Fruit fly (Drosophila melanogaster) whole organism, embryonic: ENCODE data around the gene CG32720.

Experiments used
- Ada2b ChIP-seq: fragments of 200-800 bp; sonication (Bioruptor generic); IDR thresholded peaks from 2 replicates; pipeline ENCODE4 v1.3.6; 2022; ENCODE audit warnings: missing biosample characterization, missing genetic modification characterization
- Atf6 ChIP-seq: fragments of 200-800 bp; sonication (Bioruptor generic); IDR thresholded peaks from 2 replicates; pipeline ENCODE4 v1.3.6; 2022; ENCODE audit warnings: missing biosample characterization, missing genetic modification characterization
- Blimp-1 ChIP-seq: fragments of 200-800 bp; sonication (Bioruptor generic); optimal IDR thresholded peaks from 3 replicates; lab custom pipeline; 2018; ENCODE audit warnings: missing biosample characterization, missing genetic modification characterization, mild to moderate bottlenecking, moderate library complexity, missing genetic modification reagents
- BtbVII ChIP-seq: fragments of 200-800 bp; sonication (Bioruptor generic); optimal IDR thresholded peaks from 3 replicates; lab custom pipeline; 2017; ENCODE audit warnings: missing biosample characterization, mild to moderate bottlenecking, missing genetic modification characterization
- CG10209 ChIP-seq: fragments of 200-800 bp; sonication (Bioruptor generic); optimal IDR thresholded peaks from 3 replicates; lab custom pipeline; 2017; ENCODE audit warnings: missing biosample characterization, mild to moderate bottlenecking, missing genetic modification characterization, missing genetic modification reagents
- CG1024 ChIP-seq: fragments of 200-800 bp; sonication (Bioruptor generic); IDR thresholded peaks from 2 replicates; pipeline ENCODE4 v1.3.6; 2022; ENCODE audit warnings: missing biosample characterization, missing genetic modification characterization
- CG11247 ChIP-seq: fragments of 200-800 bp; sonication (Bioruptor generic); IDR thresholded peaks from 2 replicates; pipeline ENCODE4 v1.3.6; 2022; ENCODE audit warnings: missing biosample characterization, missing genetic modification characterization
- CG11504 ChIP-seq: fragments of 200-800 bp; sonication (Bioruptor generic); optimal IDR thresholded peaks from 3 replicates; lab custom pipeline; 2019; ENCODE audit warnings: missing biosample characterization, mild to moderate bottlenecking, missing genetic modification characterization, moderate library complexity
- CG12104 ChIP-seq: fragments of 200-800 bp; sonication (Bioruptor generic); optimal IDR thresholded peaks from 3 replicates; lab custom pipeline; 2016; ENCODE audit warnings: missing biosample characterization, missing genetic modification characterization
- CG13287 ChIP-seq: fragments of 200-800 bp; sonication (Bioruptor generic); IDR thresholded peaks from 2 replicates; pipeline ENCODE4 v1.3.6; 2022; ENCODE audit warnings: missing biosample characterization, missing genetic modification characterization; ENCODE audit not compliant: partially characterized antibody
- CG15269 ChIP-seq: fragments of 200-800 bp; sonication (Bioruptor generic); optimal IDR thresholded peaks from 2 replicates; lab custom pipeline; 2018; ENCODE audit warnings: missing biosample characterization, mild to moderate bottlenecking, missing genetic modification characterization, moderate library complexity
- CG15601 ChIP-seq: fragments of 200-800 bp; sonication (Bioruptor generic); optimal IDR thresholded peaks from 3 replicates; lab custom pipeline; 2019; ENCODE audit warnings: missing biosample characterization, mild to moderate bottlenecking, missing genetic modification characterization, moderate library complexity
- CG17328 ChIP-seq: fragments of 200-800 bp; sonication (Bioruptor generic); IDR thresholded peaks from 2 replicates; pipeline ENCODE4 v1.3.6; 2022; ENCODE audit warnings: missing biosample characterization, missing genetic modification characterization
- CG18476 ChIP-seq: fragments of 200-800 bp; sonication (Bioruptor generic); optimal IDR thresholded peaks from 2 replicates; lab custom pipeline; 2016; ENCODE audit warnings: missing biosample characterization, mild to moderate bottlenecking, missing genetic modification characterization
- CG3407 ChIP-seq: fragments of 200-800 bp; sonication (Bioruptor generic); optimal IDR thresholded peaks from 2 replicates; lab custom pipeline; 2018; ENCODE audit warnings: missing biosample characterization, mild to moderate bottlenecking, missing genetic modification characterization
- CG34422 ChIP-seq: fragments of 200-800 bp; sonication (Bioruptor generic); IDR thresholded peaks from 3 replicates; pipeline ENCODE4 v1.3.6; 2022; ENCODE audit warnings: missing biosample characterization, missing genetic modification characterization
- CG5180 ChIP-seq: fragments of 200-800 bp; sonication (Bioruptor generic); optimal IDR thresholded peaks from 3 replicates; lab custom pipeline; 2017; ENCODE audit warnings: missing biosample characterization, missing genetic modification characterization, mild to moderate bottlenecking, moderate library complexity, missing genetic modification reagents
- CG6689 ChIP-seq: fragments of 200-800 bp; sonication (Bioruptor generic); IDR thresholded peaks from 2 replicates; pipeline ENCODE4 v1.3.6; 2022; ENCODE audit warnings: missing biosample characterization, missing genetic modification characterization
- CG7745 ChIP-seq: fragments of 200-800 bp; sonication (Bioruptor generic); optimal IDR thresholded peaks from 2 replicates; lab custom pipeline; 2018; ENCODE audit warnings: missing biosample characterization, mild to moderate bottlenecking, missing genetic modification characterization, moderate library complexity
- CG8924 ChIP-seq: fragments of 200-800 bp; optimal IDR thresholded peaks from 3 replicates; lab custom pipeline; 2019; ENCODE audit warnings: missing biosample characterization, mild to moderate bottlenecking, missing genetic modification characterization, moderate library complexity
- CG8944 ChIP-seq: fragments of 200-800 bp; sonication (Bioruptor generic); optimal IDR thresholded peaks from 3 replicates; lab custom pipeline; 2016; ENCODE audit warnings: missing biosample characterization, missing genetic modification characterization
- CHES-1-like ChIP-seq: fragments of 200-800 bp; sonication (Bioruptor generic); optimal IDR thresholded peaks from 2 replicates; lab custom pipeline; 2016; ENCODE audit warnings: missing biosample characterization, missing genetic modification characterization
- Camta ChIP-seq: fragments of 200-800 bp; sonication (Bioruptor generic); optimal IDR thresholded peaks from 2 replicates; lab custom pipeline; 2016; ENCODE audit warnings: missing biosample characterization, missing genetic modification characterization
- Dfd ChIP-seq, 2 experiments: fragments of >200 bp; optimal IDR thresholded peaks; 2 replicates each; lab custom pipeline; 2017; ENCODE audit warnings: missing biosample characterization in 2 of 2, missing genetic modification characterization in 2 of 2
- Hr3 ChIP-seq: fragments of 200-800 bp; sonication (Bioruptor generic); optimal IDR thresholded peaks from 3 replicates; lab custom pipeline; 2016; ENCODE audit warnings: missing biosample characterization, missing genetic modification characterization
- Max ChIP-seq: fragments of 200-800 bp; sonication (Bioruptor generic); optimal IDR thresholded peaks from 2 replicates; lab custom pipeline; 2016; ENCODE audit warnings: missing biosample characterization, mild to moderate bottlenecking, missing genetic modification characterization
- Med ChIP-seq: fragments of 200-800 bp; sonication (Bioruptor generic); peaks from one replicate; lab custom pipeline; 2016; ENCODE audit warnings: missing biosample characterization, missing genetic modification characterization, mild to moderate bottlenecking, inconsistent platforms, moderate library complexity
- Nf-YB ChIP-seq: fragments of 200-800 bp; sonication (Bioruptor generic); optimal IDR thresholded peaks from 3 replicates; lab custom pipeline; 2019; ENCODE audit warnings: missing biosample characterization, mild to moderate bottlenecking, missing genetic modification characterization, moderate library complexity
- Oaz ChIP-seq: fragments of 200-800 bp; sonication (Bioruptor generic); IDR thresholded peaks from 2 replicates; pipeline ENCODE4 v1.3.6; 2022; ENCODE audit warnings: missing biosample characterization, missing genetic modification characterization
- Ssrp ChIP-seq: fragments of 200-800 bp; sonication (Bioruptor generic); optimal IDR thresholded peaks from 2 replicates; lab custom pipeline; 2018; ENCODE audit warnings: missing biosample characterization, mild to moderate bottlenecking, missing genetic modification characterization, moderate library complexity
- aop ChIP-seq: fragments of 200-800 bp; sonication (Bioruptor generic); IDR thresholded peaks from 2 replicates; pipeline ENCODE4 v1.3.6; 2022; ENCODE audit warnings: missing biosample characterization, missing genetic modification characterization
- crc ChIP-seq: fragments of 200-800 bp; sonication (Bioruptor generic); optimal IDR thresholded peaks from 2 replicates; lab custom pipeline; 2016; ENCODE audit warnings: missing biosample characterization, missing genetic modification characterization
- dysf ChIP-seq: fragments of 200-800 bp; sonication (Bioruptor generic); IDR thresholded peaks from 3 replicates; pipeline ENCODE4 v1.3.6; 2022; ENCODE audit warnings: missing biosample characterization, missing genetic modification characterization
- emc ChIP-seq: fragments of 200-800 bp; sonication (Bioruptor generic); optimal IDR thresholded peaks from 2 replicates; lab custom pipeline; 2016; ENCODE audit warnings: missing biosample characterization, missing genetic modification characterization
- ems ChIP-seq: fragments of 200-800 bp; sonication (Bioruptor generic); optimal IDR thresholded peaks from 3 replicates; lab custom pipeline; 2016; ENCODE audit warnings: missing biosample characterization, missing genetic modification characterization
- eve ChIP-seq, 2 experiments: fragments of >200 bp; optimal IDR thresholded peaks; 2 replicates each; lab custom pipeline; 2017; ENCODE audit warnings: missing biosample characterization in 2 of 2, missing genetic modification characterization in 2 of 2
- fd96Cb ChIP-seq: fragments of 200-800 bp; sonication (Bioruptor generic); optimal IDR thresholded peaks from 2 replicates; lab custom pipeline; 2018; ENCODE audit warnings: missing biosample characterization, mild to moderate bottlenecking, missing genetic modification characterization, moderate library complexity
- gt ChIP-seq: fragments of 200-800 bp; sonication (Bioruptor generic); IDR thresholded peaks from 2 replicates; pipeline ENCODE4 v1.3.6; 2022; ENCODE audit warnings: missing biosample characterization, missing genetic modification characterization
- hb ChIP-seq: fragments of 200-800 bp; sonication (Bioruptor generic); IDR thresholded peaks from 3 replicates; pipeline ENCODE4 v1.3.6; 2022; ENCODE audit warnings: missing biosample characterization, missing genetic modification characterization; ENCODE audit not compliant: partially characterized antibody
- hth ChIP-seq: fragments of >200 bp; optimal IDR thresholded peaks from 2 replicates; lab custom pipeline; 2017; ENCODE audit warnings: inconsistent platforms
- lab ChIP-seq: fragments of 200-800 bp; sonication (Bioruptor generic); optimal IDR thresholded peaks from 3 replicates; lab custom pipeline; 2017; ENCODE audit warnings: missing biosample characterization, missing genetic modification characterization, mild to moderate bottlenecking, moderate library complexity, missing genetic modification reagents
- lmd ChIP-seq: fragments of 200-800 bp; sonication (Bioruptor generic); IDR thresholded peaks from 2 replicates; pipeline ENCODE4 v1.3.6; 2022; ENCODE audit warnings: missing biosample characterization, missing genetic modification characterization
- lola ChIP-seq, 3 experiments: fragments of >200 bp in 2 of 3; fragments of 200-800 bp in 1 of 3; sonication (Bioruptor generic) in 1 of 3; optimal IDR thresholded peaks; 2 replicates each; lab custom pipeline; 2017 to 2019; ENCODE audit warnings: missing biosample characterization in 3 of 3, missing genetic modification characterization in 3 of 3, mild to moderate bottlenecking in 1 of 3, moderate library complexity in 1 of 3
- mirr ChIP-seq: fragments of 200-800 bp; sonication (Bioruptor generic); optimal IDR thresholded peaks from 3 replicates; lab custom pipeline; 2018; ENCODE audit warnings: missing biosample characterization, mild to moderate bottlenecking, missing genetic modification characterization
- nmo ChIP-seq: fragments of 200-800 bp; sonication (Bioruptor generic); optimal IDR thresholded peaks from 2 replicates; lab custom pipeline; 2018; ENCODE audit warnings: missing biosample characterization, mild to moderate bottlenecking, missing genetic modification characterization, moderate library complexity
- sc ChIP-seq, 3 experiments: fragments of >200 bp in 2 of 3; fragments of 200-800 bp in 1 of 3; sonication (Bioruptor generic) in 1 of 3; optimal IDR thresholded peaks; 2 replicates in 2 of 3; 3 replicates in 1 of 3; lab custom pipeline; 2017; ENCODE audit warnings: mild to moderate bottlenecking in 1 of 3, missing biosample characterization in 1 of 3, missing genetic modification characterization in 1 of 3, missing genetic modification reagents in 1 of 3
- seq ChIP-seq: fragments of 200-800 bp; sonication (Bioruptor generic); IDR thresholded peaks from 2 replicates; pipeline ENCODE4 v1.3.6; 2022; ENCODE audit warnings: missing biosample characterization, missing genetic modification characterization
- stwl ChIP-seq: fragments of 200-800 bp; sonication (Bioruptor generic); optimal IDR thresholded peaks from 3 replicates; lab custom pipeline; 2018; ENCODE audit warnings: missing biosample characterization, mild to moderate bottlenecking, missing genetic modification characterization, moderate library complexity
- ttk ChIP-seq: fragments of 200-800 bp; sonication (Bioruptor generic); IDR thresholded peaks from 2 replicates; pipeline ENCODE4 v2.1.2; 2022; ENCODE audit warnings: missing biosample characterization, missing genetic modification characterization
- vvl ChIP-seq: fragments of 200-800 bp; sonication (Bioruptor generic); IDR thresholded peaks from 2 replicates; pipeline ENCODE4 v1.3.6; 2022; ENCODE audit warnings: missing biosample characterization, missing genetic modification characterization

The CG32720 gene

DNA sequence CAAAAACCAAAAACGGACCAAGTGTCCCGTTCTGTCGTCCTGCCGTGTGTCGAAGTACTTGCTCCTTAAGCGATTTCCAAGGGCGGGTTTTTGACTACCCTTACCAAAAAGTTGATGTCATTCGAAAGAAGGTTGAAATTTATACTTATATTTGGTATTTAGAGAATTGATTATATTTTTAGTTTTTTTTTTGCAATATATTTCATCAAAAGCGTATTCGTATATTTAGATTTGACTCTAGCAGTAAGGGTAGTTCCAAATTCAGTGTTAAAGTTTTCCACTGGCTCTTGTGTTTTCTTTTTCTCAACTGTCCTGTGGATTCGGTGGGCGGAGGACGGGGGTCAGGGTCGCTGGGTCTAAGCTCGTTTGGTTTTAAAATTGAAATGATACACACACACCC lies 13.9 kb upstream of the CG32720 start (continued):
- 0 out of 3 replicates have a peak, but pooled peaks have one; percentile 32 for TF ChIP-seq CG34422 (GFP tag; lab: Robert Waterston, UW)
- TF ChIP-seq CG17328 (GFP tag; lab: Robert Waterston, UW): peak; percentile 54; the same call in 1 of the 2 replicates
- no peak for TF ChIP-seq CG8944 (GFP tag; lab: Kevin White, UChicago)
- TF ChIP-seq CG11504: peak; percentile 69
- TF ChIP-seq Dfd (GFP tag; optimal IDR thresholded peaks at IDR 0.05; lab: Kevin White, UChicago): no peak
- no peak for TF ChIP-seq CG5180 (GFP tag; lab: Kevin White, UChicago)
- TF ChIP-seq hb (GFP tag; lab: Robert Waterston, UW): no peak
- no peak for TF ChIP-seq aop (GFP tag; lab: Robert Waterston, UW)
- TF ChIP-seq BtbVII (GFP tag; lab: Kevin White, UChicago): no peak
- peak; percentile 9 for TF ChIP-seq CG10209 (GFP tag; lab: Kevin White, UChicago)
- TF ChIP-seq CG12104 (GFP tag; lab: Kevin White, UChicago): no peak
- TF ChIP-seq Atf6 (GFP tag; lab: Robert Waterston, UW): no peak
- no peak for TF ChIP-seq gt (GFP tag; lab: Robert Waterston, UW)
- TF ChIP-seq seq (GFP tag; lab: Robert Waterston, UW): peak; percentile 29; the same call in 1 of the 2 replicates
- TF ChIP-seq sc (optimal IDR thresholded peaks at IDR 0.05; lab: Kevin White, UChicago): no peak
- TF ChIP-seq sc (GFP tag; optimal IDR thresholded peaks at IDR 0.05; lab: Kevin White, UChicago): no peak
- TF ChIP-seq CG11247 (GFP tag; lab: Robert Waterston, UW): no peak
- no peak for TF ChIP-seq Max
- peak; percentile 52 for TF ChIP-seq Blimp-1 (GFP tag; lab: Kevin White, UChicago)
- TF ChIP-seq CG8924: no peak
- peak; percentile 30 for TF ChIP-seq Ssrp (tag; lab: Kevin White, UChicago)
- peak; percentile 27; the same call in 1 of the 2 replicates for TF ChIP-seq Ada2b (GFP tag; lab: Robert Waterston, UW)
- peak; percentile 48 for TF ChIP-seq CG6689 (GFP tag; lab: Robert Waterston, UW)
- peak; percentile 35 for TF ChIP-seq nmo (GFP tag; lab: Kevin White, UChicago)
- TF ChIP-seq Hr3 (GFP tag; lab: Kevin White, UChicago): peak; percentile 8
- no peak for TF ChIP-seq eve (GFP tag; optimal IDR thresholded peaks at IDR 0.05; lab: Kevin White, UChicago)
- TF ChIP-seq CG3407 (GFP tag; lab: Kevin White, UChicago): peak; percentile 12
- TF ChIP-seq stwl (tag; lab: Kevin White, UChicago): no peak
- no peak for TF ChIP-seq Oaz (GFP tag; lab: Robert Waterston, UW)
- peak; percentile 64 for TF ChIP-seq lab (GFP tag; lab: Kevin White, UChicago)
- peak; percentile 41; the same call in 1 of the 2 replicates for TF ChIP-seq vvl (GFP tag; lab: Robert Waterston, UW)
- TF ChIP-seq Nf-YB (GFP tag; lab: Kevin White, UChicago): no peak
- peak; percentile 23; the same call in 1 of the 2 replicates for TF ChIP-seq CG1024 (GFP tag; lab: Robert Waterston, UW)
- peak in 1 of 3 experiments; percentile 26 for TF ChIP-seq lola (GFP tag; optimal IDR thresholded peaks at IDR 0.05; lab: Kevin White, UChicago)
- no peak for TF ChIP-seq hth (lab: Kevin White, UChicago)
- TF ChIP-seq CHES-1-like: no peak
- no peak for TF ChIP-seq mirr (GFP tag; lab: Kevin White, UChicago)
- peak; percentile 48; the same call in 2 of the 3 replicates for TF ChIP-seq dysf (GFP tag; lab: Robert Waterston, UW)
- 0 out of 2 replicates have a peak, but pooled peaks have one; percentile 14 for TF ChIP-seq ttk (GFP tag; lab: Robert Waterston, UW)
- peak; percentile 37 for TF ChIP-seq CG15269 (tag; lab: Kevin White, UChicago)
- no peak for TF ChIP-seq emc (GFP tag; lab: Kevin White, UChicago)
- peak; percentile 11 for TF ChIP-seq CG18476 (GFP tag; lab: Kevin White, UChicago)
- TF ChIP-seq fd96Cb (tag; lab: Kevin White, UChicago): peak; percentile 40
- TF ChIP-seq CG13287 (GFP tag; lab: Robert Waterston, UW): no peak
- TF ChIP-seq CG7745 (tag; lab: Kevin White, UChicago): no peak
- TF ChIP-seq lmd (GFP tag; lab: Robert Waterston, UW): peak; percentile 42; the same call in 1 of the 2 replicates
- no peak for TF ChIP-seq ems (GFP tag; lab: Kevin White, UChicago)
- no peak for TF ChIP-seq crc
- TF ChIP-seq CG15601 (tag; lab: Kevin White, UChicago): peak; percentile 31
- peak; percentile 43 for TF ChIP-seq Med (GFP tag; lab: Kevin White, UChicago)
- no peak for TF ChIP-seq Camta (GFP tag; lab: Kevin White, UChicago)
